Worm (Caenorhabditis elegans): Measurements from ENCODE around the gene Y70C5A.3.

DNA sequence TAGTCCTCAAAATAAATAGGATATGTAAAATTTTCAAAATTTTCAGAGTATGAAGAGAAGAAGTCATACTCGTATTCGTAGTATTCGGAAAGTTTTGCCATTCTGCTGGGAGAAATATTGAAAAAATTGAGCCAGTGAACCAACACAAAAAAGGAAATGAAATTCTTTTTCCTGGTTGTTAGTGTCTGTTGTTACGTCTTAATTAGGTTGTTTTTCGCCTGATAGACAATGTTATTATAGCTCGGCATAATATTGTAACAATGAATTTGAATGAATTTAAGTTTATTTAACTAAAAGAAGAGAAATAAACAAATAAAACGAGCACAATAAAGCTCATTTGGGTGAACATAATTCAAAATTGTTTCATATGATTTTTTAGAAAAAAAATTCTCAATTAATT is 32.3 kb downstream of the Y70C5A.3 start, which contains the start of gene srw-73:
- TF ChIP-seq mdl-1 (tag; optimal IDR thresholded peaks at IDR 0.05), result no peak
- no peak for TF ChIP-seq elt-3 (tag; optimal IDR thresholded peaks at IDR 0.05)
- TF ChIP-seq fos-1 (tag; optimal IDR thresholded peaks at IDR 0.05), result no peak
- TF ChIP-seq rnt-1 (tag; optimal IDR thresholded peaks at IDR 0.05), result no peak
- TF ChIP-seq mep-1 (tag; optimal IDR thresholded peaks at IDR 0.05), result no peak
- TF ChIP-seq nhr-11 (tag; optimal IDR thresholded peaks at IDR 0.05), result no peak
- TF ChIP-seq dsc-1 (tag; optimal IDR thresholded peaks at IDR 0.05), result no peak
- no peak for TF ChIP-seq ceh-63 (GFP tag; optimal IDR thresholded peaks at IDR 0.05)
- TF ChIP-seq unc-98 (GFP tag; IDR thresholded peaks at IDR 0.05), result no peak
- no peak for TF ChIP-seq nhr-84 (tag; optimal IDR thresholded peaks at IDR 0.05)
- TF ChIP-seq hlh-17 (GFP tag; optimal IDR thresholded peaks at IDR 0.05; ENCODE audit: borderline replicate concordance), result no peak
- no peak for TF ChIP-seq lin-15B (tag; optimal IDR thresholded peaks at IDR 0.05)
- no peak for TF ChIP-seq sptf-1 (tag; optimal IDR thresholded peaks at IDR 0.05)

All from whole organism, L1 larva.